Worm (Caenorhabditis elegans) whole organism, mixed stage, embryonic: ENCODE data around the gene F19C6.3.

Experiments
- M03D4.4 ChIP-seq: sonication (generic microtip); optimal IDR thresholded peaks from 2 replicates; lab custom pipeline; 2017; ENCODE audit warnings: mild to moderate bottlenecking, missing genetic modification characterization, missing compliant biosample characterization
- bed-3 ChIP-seq: fragments of 200-800 bp; sonication (Bioruptor generic); optimal IDR thresholded peaks from 3 replicates; lab custom pipeline; 2018; ENCODE audit warnings: mild to moderate bottlenecking, missing genetic modification characterization, moderate library complexity, missing compliant biosample characterization
- blmp-1 ChIP-seq: fragments of 150-350 bp; optimal IDR thresholded peaks from 2 replicates; lab custom pipeline; 2014; ENCODE audit warnings: missing biosample characterization, missing genetic modification characterization
- ceh-39 ChIP-seq: fragments of 150-350 bp; optimal IDR thresholded peaks from 2 replicates; lab custom pipeline; 2014; ENCODE audit warnings: missing biosample characterization, missing genetic modification characterization
- ceh-43 ChIP-seq: fragments of 200-800 bp; sonication (Bioruptor generic); optimal IDR thresholded peaks from 2 replicates; lab custom pipeline; 2018; ENCODE audit warnings: mild to moderate bottlenecking, missing genetic modification characterization, moderate library complexity, missing compliant biosample characterization
- ceh-83 ChIP-seq: fragments of 200-800 bp; sonication (Bioruptor generic); optimal IDR thresholded peaks from 2 replicates; lab custom pipeline; 2018; ENCODE audit warnings: mild to moderate bottlenecking, missing genetic modification characterization, missing compliant biosample characterization
- ces-1 ChIP-seq: fragments of 150-350 bp; optimal IDR thresholded peaks from 2 replicates; lab custom pipeline; 2014; ENCODE audit warnings: missing biosample characterization, missing genetic modification reagents, missing genetic modification characterization
- cnd-1 ChIP-seq: fragments of 200-800 bp; sonication (Bioruptor generic); optimal IDR thresholded peaks from 2 replicates; lab custom pipeline; 2018; ENCODE audit warnings: mild to moderate bottlenecking, missing genetic modification characterization, missing compliant biosample characterization
- drap-1 ChIP-seq: fragments of 200-800 bp; sonication (Bioruptor generic); optimal IDR thresholded peaks from 3 replicates; lab custom pipeline; 2018; ENCODE audit warnings: mild to moderate bottlenecking, missing genetic modification characterization, missing compliant biosample characterization
- elt-1 ChIP-seq: sonication (generic microtip); optimal IDR thresholded peaks from 2 replicates; lab custom pipeline; 2017; ENCODE audit warnings: missing genetic modification characterization, mild to moderate bottlenecking, missing compliant biosample characterization, antibody characterized with exemption, moderate library complexity, borderline replicate concordance; ENCODE audit not compliant: insufficient read depth
- elt-3 ChIP-seq: fragments of 150-350 bp; optimal IDR thresholded peaks from 2 replicates; lab custom pipeline; 2014; ENCODE audit warnings: missing biosample characterization, missing genetic modification characterization
- flh-1 ChIP-seq: fragments of 200-800 bp; sonication (Bioruptor generic); optimal IDR thresholded peaks from 2 replicates; lab custom pipeline; 2018; ENCODE audit warnings: mild to moderate bottlenecking, missing genetic modification characterization, moderate library complexity, missing compliant biosample characterization
- ham-2 ChIP-seq: fragments of 200-800 bp; sonication (Bioruptor generic); optimal IDR thresholded peaks from 2 replicates; lab custom pipeline; 2018; ENCODE audit warnings: mild to moderate bottlenecking, missing genetic modification characterization, missing compliant biosample characterization
- hlh-1 ChIP-seq: fragments of 150-350 bp; optimal IDR thresholded peaks from 2 replicates; lab custom pipeline; 2014; ENCODE audit warnings: missing biosample characterization, missing genetic modification reagents, missing genetic modification characterization
- lin-13 ChIP-seq: fragments of 150-350 bp; optimal IDR thresholded peaks from 2 replicates; lab custom pipeline; 2014; ENCODE audit warnings: missing biosample characterization, missing genetic modification characterization
- lin-32 ChIP-seq: fragments of 200-800 bp; sonication (Bioruptor generic); optimal IDR thresholded peaks from 2 replicates; lab custom pipeline; 2018; ENCODE audit warnings: mild to moderate bottlenecking, missing genetic modification characterization, missing compliant biosample characterization
- lsy-2 ChIP-seq: fragments of 150-350 bp; optimal IDR thresholded peaks from 2 replicates; lab custom pipeline; 2014; ENCODE audit warnings: missing biosample characterization, missing genetic modification characterization
- mab-5 ChIP-seq: fragments of 150-350 bp; optimal IDR thresholded peaks from 2 replicates; lab custom pipeline; 2014; ENCODE audit warnings: missing biosample characterization, missing genetic modification characterization
- mep-1 ChIP-seq: fragments of 150-350 bp; optimal IDR thresholded peaks from 2 replicates; lab custom pipeline; 2017; ENCODE audit warnings: missing biosample characterization, missing genetic modification reagents, missing genetic modification characterization, inconsistent platforms
- mls-2 ChIP-seq: sonication (generic microtip); optimal IDR thresholded peaks from 2 replicates; lab custom pipeline; 2016; ENCODE audit warnings: mild to moderate bottlenecking, missing genetic modification characterization, moderate library complexity, missing compliant biosample characterization
- nhr-12 ChIP-seq: fragments of 150-350 bp; optimal IDR thresholded peaks from 2 replicates; lab custom pipeline; 2014; ENCODE audit warnings: missing biosample characterization, missing genetic modification characterization
- nhr-2 ChIP-seq: fragments of 150-350 bp; optimal IDR thresholded peaks from 2 replicates; lab custom pipeline; 2014; ENCODE audit warnings: missing biosample characterization, missing genetic modification characterization
- nhr-237 ChIP-seq: fragments of 150-350 bp; optimal IDR thresholded peaks from 2 replicates; lab custom pipeline; 2014; ENCODE audit warnings: missing biosample characterization, missing genetic modification characterization
- nhr-28 ChIP-seq: fragments of 150-350 bp; optimal IDR thresholded peaks from 2 replicates; lab custom pipeline; 2014; ENCODE audit warnings: missing biosample characterization, missing genetic modification characterization
- nhr-76 ChIP-seq: sonication (generic microtip); optimal IDR thresholded peaks from 2 replicates; lab custom pipeline; 2017; ENCODE audit warnings: missing biosample characterization, missing genetic modification characterization
- pha-4 ChIP-seq: fragments of 150-350 bp; optimal IDR thresholded peaks from 2 replicates; lab custom pipeline; 2018; ENCODE audit warnings: missing biosample characterization, missing genetic modification reagents, missing genetic modification characterization
- sem-2 ChIP-seq: fragments of 200-800 bp; sonication (Bioruptor generic); optimal IDR thresholded peaks from 2 replicates; lab custom pipeline; 2018; ENCODE audit warnings: mild to moderate bottlenecking, missing genetic modification characterization, missing compliant biosample characterization
- snpc-4 ChIP-seq: fragments of 150-350 bp; optimal IDR thresholded peaks from 2 replicates; lab custom pipeline; 2014; ENCODE audit warnings: missing biosample characterization, missing genetic modification characterization
- sptf-1 ChIP-seq: sonication (generic microtip); optimal IDR thresholded peaks from 2 replicates; lab custom pipeline; 2017; ENCODE audit warnings: mild to moderate bottlenecking, missing genetic modification characterization, moderate library complexity, missing compliant biosample characterization
- tbx-8 ChIP-seq: fragments of 200-800 bp; sonication (Bioruptor generic); optimal IDR thresholded peaks from 2 replicates; lab custom pipeline; 2018; ENCODE audit warnings: mild to moderate bottlenecking, missing genetic modification characterization, moderate library complexity, missing compliant biosample characterization
- unc-120 ChIP-seq: sonication (generic microtip); optimal IDR thresholded peaks from 2 replicates; lab custom pipeline; 2017; ENCODE audit warnings: missing genetic modification characterization, missing compliant biosample characterization; ENCODE audit not compliant: poor library complexity, severe bottlenecking
- unc-39 ChIP-seq: fragments of 150-350 bp; optimal IDR thresholded peaks from 2 replicates; lab custom pipeline; 2014; ENCODE audit warnings: missing biosample characterization, missing genetic modification characterization
- unc-62 ChIP-seq: fragments of 150-350 bp; optimal IDR thresholded peaks from 2 replicates; lab custom pipeline; 2014; ENCODE audit warnings: missing biosample characterization, missing genetic modification reagents, missing genetic modification characterization
- zip-8 ChIP-seq: fragments of 150-350 bp; optimal IDR thresholded peaks from 2 replicates; lab custom pipeline; 2014; ENCODE audit warnings: missing biosample characterization, missing genetic modification characterization
- ztf-11 ChIP-seq: fragments of 150-350 bp; optimal IDR thresholded peaks from 2 replicates; lab custom pipeline; 2014; ENCODE audit warnings: missing biosample characterization, missing genetic modification characterization

Gene F19C6.3

ce11 chrX:9981259-9981658, 27.3 kb downstream of the F19C6.3 start:
- no peak for TF ChIP-seq ceh-43 (GFP tag; lab: Kevin White, UChicago)
- no peak for TF ChIP-seq M03D4.4 (tag; lab: Kevin White, UChicago)
- no peak for TF ChIP-seq flh-1 (GFP tag; lab: Kevin White, UChicago)
- no peak for TF ChIP-seq mls-2
- no peak for TF ChIP-seq mep-1
- no peak for TF ChIP-seq nhr-28 (tag; lab: Kevin White, UChicago)
- no peak for TF ChIP-seq nhr-76
- TF ChIP-seq nhr-2 (tag; lab: Kevin White, UChicago) = no peak

- TF ChIP-seq tbx-8 = no peak
- TF ChIP-seq flh-1 (GFP tag; lab: Kevin White, UChicago) = no peak
- no peak for TF ChIP-seq ceh-39 (tag; lab: Kevin White, UChicago)
- no peak for TF ChIP-seq ces-1
- no peak for TF ChIP-seq ham-2 (GFP tag; lab: Kevin White, UChicago)
- no peak for TF ChIP-seq pha-4 (tag; lab: Kevin White, UChicago)
- no peak for TF ChIP-seq unc-62 (GFP tag; lab: Kevin White, UChicago)
- TF ChIP-seq ceh-83 = no peak
- no peak for TF ChIP-seq zip-8
- no peak for TF ChIP-seq lsy-2 (tag; lab: Kevin White, UChicago)
- no peak for TF ChIP-seq elt-1 (tag; lab: Kevin White, UChicago)
- TF ChIP-seq unc-120 (tag; lab: Kevin White, UChicago) = no peak
- TF ChIP-seq mab-5 (tag; lab: Kevin White, UChicago) = no peak
- TF ChIP-seq ceh-43 (GFP tag; lab: Kevin White, UChicago) = no peak
- no peak for TF ChIP-seq ztf-11 (tag; lab: Kevin White, UChicago)
- no peak for TF ChIP-seq drap-1
- TF ChIP-seq sptf-1 (tag; lab: Kevin White, UChicago) = no peak
- TF ChIP-seq lin-13 (tag; lab: Kevin White, UChicago) = no peak
- no peak for TF ChIP-seq nhr-76
- TF ChIP-seq bed-3 (GFP tag; lab: Kevin White, UChicago) = no peak
Measured at ce11 chrX:9976206-9976605, 32.4 kb downstream of the F19C6.3 start, which contains the start of gene mgl-1. TSS of gene mgl-1 (minus strand) at chrX:9976306.

ce11 chrX:9965275-9965674, 43.3 kb downstream of the F19C6.3 start, which contains the start of gene pssy-1:
TSS of gene pssy-1 (plus strand) at chrX:9965592.
- no peak for TF ChIP-seq sem-2 (GFP tag; lab: Kevin White, UChicago)
- no peak for TF ChIP-seq unc-120 (tag; lab: Kevin White, UChicago)
- TF ChIP-seq ztf-11 (tag; lab: Kevin White, UChicago) = no peak
- no peak for TF ChIP-seq mls-2
- TF ChIP-seq elt-1 (tag; lab: Kevin White, UChicago) = peak; percentile 64

ce11 chrX:9962535-9962934, 46.0 kb downstream of the F19C6.3 start:
- TF ChIP-seq ceh-43 (GFP tag; lab: Kevin White, UChicago) (no peak), elt-3 (tag; lab: Kevin White, UChicago) (no peak)

- TF ChIP-seq ham-2 (GFP tag; lab: Kevin White, UChicago) = peak; percentile 8
- no peak for TF ChIP-seq nhr-12
- TF ChIP-seq nhr-237 = peak; percentile 90
- no peak for TF ChIP-seq snpc-4 (tag; lab: Kevin White, UChicago)
- TF ChIP-seq nhr-76 = no peak
- peak; percentile 89 for TF ChIP-seq ceh-39 (tag; lab: Kevin White, UChicago)
- no peak for TF ChIP-seq unc-39 (tag; lab: Kevin White, UChicago)
- TF ChIP-seq unc-120 (tag; lab: Kevin White, UChicago) = peak; percentile 78
- TF ChIP-seq sptf-1 (tag; lab: Kevin White, UChicago) = peak; percentile 81
- TF ChIP-seq lsy-2 (tag; lab: Kevin White, UChicago) = peak; percentile 73
- no peak for TF ChIP-seq lin-32
- peak; percentile 84 for TF ChIP-seq hlh-1 (tag; lab: Kevin White, UChicago)
- peak; percentile 87 for TF ChIP-seq mls-2
- no peak for TF ChIP-seq blmp-1 (tag; lab: Kevin White, UChicago)
- no peak for TF ChIP-seq bed-3 (GFP tag; lab: Kevin White, UChicago)
- TF ChIP-seq cnd-1 = peak; percentile 83
- peak; percentile 81 for TF ChIP-seq ces-1
- TF ChIP-seq elt-3 (tag; lab: Kevin White, UChicago) = peak; percentile 22
- TF ChIP-seq mab-5 (tag; lab: Kevin White, UChicago) = no peak
- TF ChIP-seq nhr-2 (tag; lab: Kevin White, UChicago) = no peak
- TF ChIP-seq nhr-28 (tag; lab: Kevin White, UChicago) = no peak
- peak; percentile 89 for TF ChIP-seq lin-13 (tag; lab: Kevin White, UChicago)
- no peak for TF ChIP-seq zip-8
- no peak for TF ChIP-seq tbx-8
- TF ChIP-seq ceh-83 = no peak
- peak; percentile 70 for TF ChIP-seq M03D4.4 (tag; lab: Kevin White, UChicago)
- no peak for TF ChIP-seq flh-1 (GFP tag; lab: Kevin White, UChicago)
- TF ChIP-seq mep-1 = peak; percentile 98
- peak; percentile 83 for TF ChIP-seq ztf-11 (tag; lab: Kevin White, UChicago)
- TF ChIP-seq sem-2 (GFP tag; lab: Kevin White, UChicago) = no peak
- peak; percentile 10 for TF ChIP-seq ceh-43 (GFP tag; lab: Kevin White, UChicago)
- TF ChIP-seq elt-1 (tag; lab: Kevin White, UChicago) = no peak
- TF ChIP-seq pha-4 (tag; lab: Kevin White, UChicago) = peak; percentile 94
- peak; percentile 76 for TF ChIP-seq drap-1
- TF ChIP-seq unc-62 (GFP tag; lab: Kevin White, UChicago) = peak; percentile 82
Measured at ce11 chrX:9958561-9958960, 50.0 kb downstream of the F19C6.3 start, which contains the start of gene ZC506.1. TSS of gene ZC506.1 (plus strand) at chrX:9958960.
